Worm (Caenorhabditis elegans) whole organism, L4/young adult: ENCODE data around the gene F02C12.2.

Experiments used
- dao-5 ChIP-seq: sonication (generic microtip); optimal IDR thresholded peaks from 2 replicates; lab custom pipeline; 2016; ENCODE audit warnings: missing genotype, missing genetic modification characterization, moderate library complexity, missing compliant biosample characterization
- him-1 ChIP-seq: sonication (generic microtip); optimal IDR thresholded peaks from 2 replicates; lab custom pipeline; 2016; ENCODE audit warnings: missing genotype, missing genetic modification reagents, missing genetic modification characterization, missing compliant biosample characterization

DNA sequence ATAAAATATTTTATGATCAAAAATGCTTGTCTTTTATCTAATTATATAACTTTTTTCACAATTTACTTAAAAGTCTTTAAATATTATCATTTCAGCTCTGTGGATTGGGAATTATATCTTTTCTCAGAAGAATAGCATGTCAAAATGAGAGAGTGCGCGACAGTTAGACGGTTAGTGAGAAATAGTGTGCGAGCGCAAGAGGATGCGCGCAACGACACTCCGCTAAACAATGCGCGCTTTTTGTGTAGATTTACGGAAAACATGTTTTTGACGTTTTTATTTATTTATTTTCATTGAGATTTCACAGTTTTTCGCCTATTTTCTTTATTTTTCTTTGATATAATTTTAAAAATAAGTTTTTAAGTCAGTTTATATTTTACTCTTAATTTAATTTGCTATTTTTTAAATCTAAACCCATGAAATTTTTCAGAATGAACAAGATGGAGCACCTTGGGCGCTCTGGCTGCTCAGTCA is 2.5 kb downstream of the F02C12.2 start, which contains the start of gene F02C12.3:
- TF ChIP-seq dao-5 (tag; lab: Kevin White, UChicago) (no peak), him-1 (tag; lab: Kevin White, UChicago) (no peak)
